Worm (Caenorhabditis elegans): ENCODE data around the gene rhgf-2.

ce11 chrII:4098759-4099158, 1.8 kb upstream of the rhgf-2 start:
- TF ChIP-seq pha-4 (tag; optimal IDR thresholded peaks at IDR 0.05): no peak
- TF ChIP-seq Y22D7AL.16 (tag; optimal IDR thresholded peaks at IDR 0.05): no peak
- TF ChIP-seq tbx-2 (tag; optimal IDR thresholded peaks at IDR 0.05): no peak
- no peak for TF ChIP-seq ceh-14 (tag; optimal IDR thresholded peaks at IDR 0.05)
- no peak for TF ChIP-seq hlh-15 (tag; optimal IDR thresholded peaks at IDR 0.05)
- TF ChIP-seq ttx-3 (tag; optimal IDR thresholded peaks at IDR 0.05): no peak
- TF ChIP-seq ceh-24 (tag; optimal IDR thresholded peaks at IDR 0.05): no peak
- no peak for TF ChIP-seq elt-2 (tag; optimal IDR thresholded peaks at IDR 0.05)
- no peak for TF ChIP-seq nhr-11 (tag; optimal IDR thresholded peaks at IDR 0.05)
- TF ChIP-seq madf-2 (tag; optimal IDR thresholded peaks at IDR 0.05): no peak
- no peak for TF ChIP-seq hlh-6 (tag; optimal IDR thresholded peaks at IDR 0.05)
- TF ChIP-seq F13H6.1 (tag; optimal IDR thresholded peaks at IDR 0.05): no peak
- TF ChIP-seq unc-86 (tag; optimal IDR thresholded peaks at IDR 0.05): no peak
- TF ChIP-seq ceh-22 (tag; optimal IDR thresholded peaks at IDR 0.05): no peak
